Fruit fly (Drosophila melanogaster): ENCODE measurements around the gene Plc21C.

The Plc21C gene

DNA sequence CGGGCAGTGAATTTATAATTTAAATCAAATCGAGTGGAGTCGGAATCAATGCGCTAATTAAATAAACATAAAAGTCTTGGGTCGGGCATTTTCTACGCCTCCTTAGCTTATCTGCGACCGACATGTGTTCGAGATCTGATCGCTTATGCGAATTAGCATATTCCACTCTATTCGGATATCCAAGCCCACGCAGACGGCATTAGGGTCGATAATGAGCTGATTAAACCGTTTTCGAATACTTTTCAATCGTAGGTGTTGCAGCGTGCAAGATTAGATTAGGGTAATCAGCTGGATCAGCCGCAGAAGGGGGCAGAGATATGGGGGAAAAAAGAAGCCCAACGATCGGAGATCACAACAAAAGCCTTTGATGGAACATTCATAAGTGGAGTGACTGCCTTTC, 84.8 kb downstream of the Plc21C start:
- TF ChIP-seq gl (tag; optimal IDR thresholded peaks at IDR 0.05): no peak
- TF ChIP-seq CG34367 (tag; optimal IDR thresholded peaks at IDR 0.05): no peak
- TF ChIP-seq CG8159 (tag; optimal IDR thresholded peaks at IDR 0.05): no peak
- TF ChIP-seq Pif1B (GFP tag; optimal IDR thresholded peaks at IDR 0.05): no peak

DNA sequence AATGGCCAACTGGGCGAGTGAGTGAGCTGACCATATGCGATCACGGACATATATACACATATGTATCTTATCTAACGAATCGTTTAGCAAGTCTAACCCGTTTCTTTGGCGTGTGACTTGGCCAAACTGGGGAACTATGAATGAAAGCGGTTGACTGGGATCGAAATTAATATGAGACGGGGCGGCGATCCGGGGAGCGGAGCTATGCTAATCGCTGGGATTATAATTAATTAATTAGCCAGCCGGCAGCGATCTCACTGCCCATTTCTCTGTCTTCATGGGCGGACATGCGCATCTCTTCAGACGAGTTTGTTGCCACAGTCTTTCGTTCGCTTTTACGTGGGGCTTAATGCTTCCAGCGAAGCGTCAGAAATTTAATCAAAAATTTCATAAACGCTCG, 86.8 kb downstream of the Plc21C start:
- no peak for TF ChIP-seq Ets98B (GFP tag; IDR thresholded peaks at IDR 0.05)
- TF ChIP-seq CG32121 (GFP tag; IDR thresholded peaks at IDR 0.05): no peak
- no peak for TF ChIP-seq CG14655 (GFP tag; optimal IDR thresholded peaks at IDR 0.05)
- TF ChIP-seq CG12605 (GFP tag; IDR thresholded peaks at IDR 0.05): no peak
- TF ChIP-seq CG8159 (tag; optimal IDR thresholded peaks at IDR 0.05): no peak
- no peak for TF ChIP-seq CG10348 (GFP tag; IDR thresholded peaks at IDR 0.05)
- no peak for TF ChIP-seq Pif1A (GFP tag; optimal IDR thresholded peaks at IDR 0.05)
- no peak for TF ChIP-seq gl (tag; optimal IDR thresholded peaks at IDR 0.05)
- no peak for TF ChIP-seq rn (GFP tag; IDR thresholded peaks at IDR 0.05)
- no peak for TF ChIP-seq CG8301 (tag; optimal IDR thresholded peaks at IDR 0.05)
- TF ChIP-seq EcR (GFP tag; optimal IDR thresholded peaks at IDR 0.05): no peak
- TF ChIP-seq D1 (tag; optimal IDR thresholded peaks at IDR 0.05): no peak
- TF ChIP-seq Snoo (tag; optimal IDR thresholded peaks at IDR 0.05): no peak
- no peak for TF ChIP-seq CG4496 (GFP tag; IDR thresholded peaks at IDR 0.05)

DNA sequence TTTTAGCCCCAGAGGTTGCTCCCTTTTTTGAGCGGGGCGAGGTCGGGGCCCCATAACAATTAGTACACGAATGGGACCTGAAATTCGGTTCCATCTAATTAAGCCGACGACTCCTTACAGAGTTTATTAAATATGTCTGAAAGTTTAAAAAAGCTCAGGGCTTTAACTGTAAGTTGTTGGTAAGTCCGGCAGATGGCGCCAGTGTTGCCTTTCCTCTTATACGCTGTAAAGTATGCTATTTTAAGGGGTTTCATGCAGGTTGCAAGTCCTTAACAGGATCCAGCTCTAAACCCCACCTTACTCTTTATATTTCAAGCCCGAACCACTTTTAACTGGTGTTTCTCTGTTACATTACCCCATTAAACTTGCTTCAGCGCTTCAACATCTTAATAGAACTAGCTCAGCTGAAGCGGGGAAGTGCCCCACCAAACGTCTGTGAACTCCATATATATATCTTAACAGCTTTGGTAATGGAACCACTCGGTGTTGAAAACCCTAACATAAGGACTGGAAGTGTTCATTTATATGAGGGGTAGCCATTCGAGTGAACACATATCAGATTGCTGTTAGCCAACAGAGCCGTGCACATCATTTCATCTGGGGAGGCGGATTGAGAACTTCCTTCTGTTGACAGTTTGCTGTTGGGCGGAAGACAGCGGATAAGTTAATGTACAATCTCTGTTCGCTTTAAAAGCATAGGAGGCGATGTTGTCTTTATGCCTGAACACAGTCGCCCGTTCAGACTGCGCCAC, 89.8 kb downstream of the Plc21C start:
- TF ChIP-seq CG34367 (tag; optimal IDR thresholded peaks at IDR 0.05): no peak
- no peak for TF ChIP-seq CG8301 (tag; optimal IDR thresholded peaks at IDR 0.05)
- TF ChIP-seq rn (GFP tag; IDR thresholded peaks at IDR 0.05): no peak
- TF ChIP-seq EcR (GFP tag; optimal IDR thresholded peaks at IDR 0.05): no peak
- no peak for TF ChIP-seq CG8159 (tag; optimal IDR thresholded peaks at IDR 0.05)
- TF ChIP-seq D1 (tag; optimal IDR thresholded peaks at IDR 0.05): no peak
- TF ChIP-seq CG15710 (tag; optimal IDR thresholded peaks at IDR 0.05): no peak
- TF ChIP-seq CG13204 (GFP tag; optimal IDR thresholded peaks at IDR 0.05): no peak
- no peak for TF ChIP-seq CG17806 (tag; optimal IDR thresholded peaks at IDR 0.05)
- no peak for TF ChIP-seq Pif1B (GFP tag; optimal IDR thresholded peaks at IDR 0.05)
- no peak for TF ChIP-seq CG10348 (GFP tag; IDR thresholded peaks at IDR 0.05)
- no peak for TF ChIP-seq CG14655 (GFP tag; optimal IDR thresholded peaks at IDR 0.05)
- no peak for TF ChIP-seq fd96Ca (GFP tag; IDR thresholded peaks at IDR 0.05)
- no peak for TF ChIP-seq CG12605 (GFP tag; IDR thresholded peaks at IDR 0.05)
- TF ChIP-seq gl (tag; optimal IDR thresholded peaks at IDR 0.05): no peak
- TF ChIP-seq Pif1A (GFP tag; optimal IDR thresholded peaks at IDR 0.05): no peak

DNA sequence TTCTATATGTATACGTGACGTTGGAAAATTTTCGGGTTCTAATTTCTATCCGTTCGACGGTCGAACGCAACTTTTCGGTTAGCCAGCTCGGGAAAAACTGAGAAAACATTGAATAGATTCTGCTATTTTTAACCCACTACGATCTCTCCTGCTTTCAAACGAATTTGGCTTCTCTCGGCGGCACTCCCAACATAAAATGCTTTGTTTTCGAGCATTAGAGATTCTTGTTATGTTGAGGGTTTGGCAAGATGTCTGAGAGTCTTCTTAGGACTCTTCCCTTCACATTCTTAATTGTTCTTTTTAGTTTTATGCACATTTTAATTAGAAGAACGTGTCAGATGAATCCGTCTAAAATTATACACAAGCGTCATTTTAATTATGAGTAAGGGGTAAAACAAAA, 96.4 kb downstream of the Plc21C start, which contains the start of gene CG4213:
TSS of gene CG4213 (minus strand) at position 101 of the 400 bp plus-strand sequence.
- TF ChIP-seq EcR (GFP tag; optimal IDR thresholded peaks at IDR 0.05) (no peak), gl (tag; optimal IDR thresholded peaks at IDR 0.05) (no peak), Pif1A (GFP tag; optimal IDR thresholded peaks at IDR 0.05) (no peak), D1 (tag; optimal IDR thresholded peaks at IDR 0.05) (no peak), CG9948 (tag; optimal IDR thresholded peaks at IDR 0.05) (no peak), CG8159 (tag; optimal IDR thresholded peaks at IDR 0.05) (no peak), CG10348 (GFP tag; IDR thresholded peaks at IDR 0.05) (no peak), CG8301 (tag; optimal IDR thresholded peaks at IDR 0.05) (no peak), fd96Ca (GFP tag; IDR thresholded peaks at IDR 0.05) (no peak), Pif1B (GFP tag; optimal IDR thresholded peaks at IDR 0.05) (no peak), rn (GFP tag; IDR thresholded peaks at IDR 0.05) (no peak), CG4496 (GFP tag; IDR thresholded peaks at IDR 0.05) (no peak)

DNA sequence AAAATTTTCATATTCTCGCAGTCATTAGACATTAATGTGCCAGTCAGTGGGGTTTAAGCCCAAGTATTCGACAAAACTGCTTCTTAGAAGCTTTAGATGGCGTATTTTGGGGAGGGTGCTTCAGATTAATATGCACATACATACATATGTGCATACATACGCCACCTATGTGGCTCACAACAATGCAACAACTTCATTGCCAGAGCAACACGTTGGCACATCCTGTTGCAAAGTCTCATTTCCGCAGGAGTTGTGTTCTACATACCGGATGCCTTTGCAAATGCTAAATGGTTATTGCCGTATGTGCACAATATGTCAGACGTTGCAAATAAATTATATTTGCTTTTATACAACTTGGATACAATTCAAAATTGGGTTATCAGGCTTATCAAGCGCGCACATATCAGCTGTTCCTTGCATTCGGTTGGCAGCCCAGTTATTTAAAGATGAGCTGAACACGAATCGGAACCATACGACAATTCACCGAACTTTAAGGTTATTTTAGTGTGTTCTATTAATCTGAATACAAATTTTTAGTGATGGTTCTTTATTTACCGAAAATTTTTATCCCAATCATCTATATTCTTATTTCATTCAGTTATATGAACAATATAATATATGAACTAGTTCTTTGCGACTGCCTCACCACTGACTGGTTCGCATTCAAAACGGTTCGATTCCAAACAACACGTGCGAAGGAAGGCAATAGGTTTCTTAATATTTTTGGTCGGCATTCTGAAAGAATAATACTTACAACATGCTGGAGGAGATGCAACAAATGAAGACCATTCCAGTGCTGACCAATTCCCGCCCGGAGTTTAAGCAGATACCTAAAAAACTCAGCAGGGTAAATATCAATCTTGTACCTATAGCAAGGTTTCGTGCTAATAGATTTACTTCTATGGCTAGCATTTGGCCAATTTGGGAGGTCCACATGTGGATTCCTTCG, 98.2 kb downstream of the Plc21C start, which contains the start of gene Polr1B:
TSS of gene Polr1B (plus strand) at position 659 of the 949 bp plus-strand sequence.
- TF ChIP-seq CG15710 (tag; optimal IDR thresholded peaks at IDR 0.05) (no peak), CG8159 (tag; optimal IDR thresholded peaks at IDR 0.05) (no peak), rn (GFP tag; IDR thresholded peaks at IDR 0.05) (no peak), EcR (GFP tag; optimal IDR thresholded peaks at IDR 0.05) (no peak), CG34367 (tag; optimal IDR thresholded peaks at IDR 0.05) (no peak), CG4496 (GFP tag; IDR thresholded peaks at IDR 0.05) (no peak), gl (tag; optimal IDR thresholded peaks at IDR 0.05) (no peak), CG12605 (GFP tag; IDR thresholded peaks at IDR 0.05) (no peak), D1 (tag; optimal IDR thresholded peaks at IDR 0.05) (no peak), Ets98B (GFP tag; IDR thresholded peaks at IDR 0.05) (no peak), fd96Ca (GFP tag; IDR thresholded peaks at IDR 0.05) (no peak), CG17806 (tag; optimal IDR thresholded peaks at IDR 0.05) (no peak), CG13204 (GFP tag; optimal IDR thresholded peaks at IDR 0.05) (no peak), CG9948 (tag; optimal IDR thresholded peaks at IDR 0.05) (no peak), Snoo (tag; optimal IDR thresholded peaks at IDR 0.05) (no peak), CG32121 (GFP tag; IDR thresholded peaks at IDR 0.05) (no peak), Pif1A (GFP tag; optimal IDR thresholded peaks at IDR 0.05) (no peak), Pif1B (GFP tag; optimal IDR thresholded peaks at IDR 0.05) (no peak), CG14655 (GFP tag; optimal IDR thresholded peaks at IDR 0.05) (no peak), CG10348 (GFP tag; IDR thresholded peaks at IDR 0.05) (no peak)

All from whole organism, pupa.